Worm (Caenorhabditis elegans): ENCODE results near the gene nmt-1.

The nmt-1 gene

DNA sequence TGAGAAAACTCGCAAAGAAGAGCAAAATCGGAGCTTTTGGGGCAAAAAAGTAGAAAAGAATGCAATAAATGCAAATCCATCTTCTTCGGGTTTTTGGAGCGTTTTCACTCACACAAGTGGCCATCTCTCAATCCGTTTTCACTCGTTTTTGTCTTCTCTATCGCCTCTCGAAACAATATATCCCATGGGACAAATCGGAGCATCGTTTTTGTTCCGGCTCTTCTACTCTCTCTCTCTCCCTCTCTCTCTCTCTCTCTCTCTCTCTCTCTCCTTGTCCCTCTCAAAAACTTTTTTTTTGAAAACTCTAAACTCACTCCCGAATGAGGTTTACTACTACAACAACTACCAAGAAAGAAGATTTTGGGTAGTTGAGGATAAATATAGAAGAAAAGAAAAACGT lies 25.4 kb upstream of the nmt-1 start:
- TF ChIP-seq unc-62 (GFP tag; optimal IDR thresholded peaks at IDR 0.05), result no peak

DNA sequence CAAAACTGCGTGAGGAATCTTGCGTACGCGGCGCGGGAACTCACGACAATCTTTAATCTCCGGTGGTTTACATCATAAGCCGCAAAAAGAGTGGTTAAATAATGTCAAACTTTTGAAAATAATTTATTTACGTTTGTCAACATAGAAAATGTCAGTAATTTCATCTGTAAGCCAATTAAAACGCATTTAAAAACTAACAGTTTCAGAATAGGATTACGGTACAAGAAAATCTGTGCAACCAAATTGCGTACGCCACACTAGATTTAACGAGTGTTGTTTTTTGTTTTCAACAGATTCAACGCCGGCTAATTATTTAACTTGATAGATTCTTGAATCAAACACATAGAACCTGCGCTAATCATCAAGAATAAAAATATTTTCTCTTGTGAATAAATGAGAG lies 24.7 kb upstream of the nmt-1 start:
- TF ChIP-seq unc-62 (GFP tag; optimal IDR thresholded peaks at IDR 0.05), result no peak

DNA sequence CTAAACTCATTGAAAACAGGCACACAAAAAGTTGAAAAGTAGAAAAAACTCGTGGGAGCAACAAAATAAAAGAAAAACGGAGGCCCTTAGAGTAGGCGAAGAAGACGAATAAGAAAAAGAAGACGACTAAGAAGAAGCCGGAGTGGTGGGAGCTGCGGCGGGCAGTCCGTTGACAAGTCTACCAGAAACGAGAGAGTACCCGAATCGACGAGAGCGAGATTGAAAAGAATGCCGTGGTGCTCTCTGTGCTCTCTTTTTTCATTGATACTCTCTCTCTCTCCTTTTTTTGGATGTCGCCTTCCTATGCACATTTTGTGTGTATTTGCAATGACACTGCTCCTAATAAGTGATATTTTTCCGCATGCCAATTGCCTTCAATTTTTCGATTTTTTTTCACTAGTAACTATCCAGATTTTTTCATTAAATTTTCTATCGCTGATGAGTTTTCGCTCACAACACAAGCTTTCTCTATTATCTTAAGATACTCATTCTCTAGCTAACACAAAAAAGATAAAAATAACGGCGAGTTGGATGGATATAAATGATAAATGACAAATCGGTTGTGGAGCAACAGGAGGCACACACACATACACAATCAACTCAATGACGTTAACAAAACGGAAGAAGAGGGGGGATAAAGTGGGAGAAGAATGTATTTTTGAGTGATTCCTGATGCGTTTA lies 23.9 kb upstream of the nmt-1 start:
- no peak for TF ChIP-seq unc-62 (GFP tag; optimal IDR thresholded peaks at IDR 0.05)

DNA sequence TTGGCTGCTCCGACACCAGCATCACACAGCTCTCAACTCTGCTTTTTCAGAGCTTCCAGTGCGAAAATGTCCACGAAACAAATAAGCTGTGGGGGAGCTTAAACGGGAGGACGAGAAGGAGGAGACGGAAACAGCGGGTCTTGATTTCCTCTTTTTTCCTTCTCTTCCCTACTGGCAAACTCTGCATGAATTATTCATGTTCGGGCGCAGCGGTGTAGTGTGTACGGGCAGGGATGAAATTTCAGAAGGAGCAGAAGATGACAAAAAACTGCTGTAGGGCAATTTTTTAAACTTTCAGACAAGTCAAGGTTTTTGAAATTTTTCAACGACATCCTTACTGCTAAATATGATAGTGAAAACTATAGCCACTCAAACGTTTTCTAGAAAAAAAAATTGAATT lies 23.2 kb upstream of the nmt-1 start:
- TF ChIP-seq unc-62 (GFP tag; optimal IDR thresholded peaks at IDR 0.05), result no peak

DNA sequence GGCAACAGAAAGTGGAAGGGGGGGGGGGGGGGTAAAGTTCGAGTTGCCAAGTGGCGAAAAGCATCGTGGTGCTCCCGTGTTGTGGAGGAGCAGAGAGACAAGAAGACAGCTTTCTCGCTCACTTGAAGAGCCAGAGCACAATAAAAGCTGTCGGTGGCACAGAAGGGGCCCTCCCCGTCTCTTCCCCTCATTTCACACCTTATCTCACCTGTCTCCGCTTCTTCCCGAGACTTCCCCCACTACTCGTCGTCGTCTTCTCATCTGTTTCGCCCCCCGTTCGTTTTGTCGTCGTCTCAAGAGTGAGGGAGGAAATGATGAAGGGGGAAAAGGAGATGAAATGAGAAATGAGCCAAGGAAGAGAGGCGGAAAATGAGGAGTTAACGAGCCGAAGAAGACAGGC lies 22.3 kb upstream of the nmt-1 start:
- TF ChIP-seq unc-62 (GFP tag; optimal IDR thresholded peaks at IDR 0.05), result no peak

DNA sequence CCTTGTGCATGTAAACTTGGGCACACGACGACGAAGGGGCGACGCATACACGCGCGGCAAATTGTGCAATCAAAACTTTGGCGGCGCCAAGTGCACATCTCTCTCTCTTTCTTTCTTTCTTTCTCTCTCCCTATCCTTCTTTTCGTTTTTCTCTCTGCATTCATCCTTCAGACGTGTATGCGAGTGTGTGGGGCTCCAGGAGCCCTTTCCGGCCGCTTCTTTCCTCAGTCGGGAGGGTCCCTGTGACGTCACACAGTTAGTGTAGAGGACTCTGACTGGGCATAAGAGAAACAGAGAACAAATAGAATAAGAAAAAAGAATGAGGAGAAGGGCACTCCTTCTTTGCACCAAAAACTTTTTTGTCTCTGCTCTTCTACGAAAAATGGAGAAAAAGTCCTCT lies 21.3 kb upstream of the nmt-1 start:
- TF ChIP-seq unc-62 (GFP tag; optimal IDR thresholded peaks at IDR 0.05), result no peak

DNA sequence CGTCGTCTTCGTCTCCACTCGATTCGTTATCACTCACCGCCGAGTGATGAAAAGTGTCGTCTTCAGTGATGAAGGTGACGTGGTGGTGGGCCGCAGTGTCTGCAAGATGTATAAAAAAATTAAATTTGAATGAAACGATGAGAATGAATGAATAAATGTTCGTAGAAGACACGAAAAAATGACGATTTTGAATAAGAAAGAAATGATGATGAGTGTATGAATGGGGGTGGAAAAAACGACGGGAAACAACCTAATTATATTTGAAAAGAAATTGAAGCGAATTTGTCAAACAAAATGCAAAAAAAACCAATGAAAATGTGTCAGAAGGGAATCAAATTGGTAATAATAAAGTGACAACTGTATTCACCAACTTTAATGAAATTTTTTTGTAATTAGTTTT lies 20.0 kb upstream of the nmt-1 start, which contains the start of gene mvk-1:
Gene mvk-1, minus strand, starts transcription at position 101 of the 400 bp plus-strand sequence.
- TF ChIP-seq unc-62 (GFP tag; optimal IDR thresholded peaks at IDR 0.05), result no peak

DNA sequence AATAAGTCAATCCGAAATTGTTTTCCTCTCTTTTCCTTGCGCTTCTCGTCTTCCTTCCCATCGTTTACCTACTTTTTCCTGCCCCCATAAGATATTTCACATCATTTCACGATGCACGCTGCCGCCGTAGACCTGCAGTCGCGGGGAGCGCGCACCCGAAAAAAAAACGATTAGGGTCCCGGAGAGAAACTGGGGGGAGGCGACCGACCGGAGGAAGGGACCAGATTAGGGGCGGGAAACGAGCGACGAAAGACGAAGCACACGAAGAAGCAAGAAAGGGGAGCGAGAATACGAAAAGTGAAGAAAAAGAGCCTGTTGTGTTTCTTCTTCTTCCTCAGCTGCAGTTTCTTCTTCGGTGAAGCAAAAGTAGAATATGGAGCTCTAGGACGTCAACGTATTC lies 19.1 kb upstream of the nmt-1 start:
- no peak for TF ChIP-seq unc-62 (GFP tag; optimal IDR thresholded peaks at IDR 0.05)

DNA sequence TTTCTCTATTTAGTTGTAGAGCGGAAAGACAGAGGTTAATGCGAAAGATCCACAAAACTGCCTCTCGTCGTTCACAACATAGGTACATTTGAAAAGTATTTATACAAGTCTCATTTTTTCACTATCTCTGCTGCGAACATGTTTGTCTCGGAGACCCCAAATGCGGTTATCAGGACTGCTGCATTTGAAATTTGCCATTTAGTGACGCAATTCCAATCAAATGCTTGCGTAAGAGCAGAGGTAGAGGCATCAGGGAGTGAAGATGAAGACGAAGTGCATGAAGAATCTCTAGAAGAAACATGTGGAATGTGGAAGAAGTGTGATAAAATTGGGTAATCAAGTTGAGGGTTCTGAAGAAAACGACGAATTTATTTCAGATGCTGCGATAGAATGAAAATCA lies 18.0 kb upstream of the nmt-1 start:
- no peak for TF ChIP-seq unc-62 (GFP tag; optimal IDR thresholded peaks at IDR 0.05)

DNA sequence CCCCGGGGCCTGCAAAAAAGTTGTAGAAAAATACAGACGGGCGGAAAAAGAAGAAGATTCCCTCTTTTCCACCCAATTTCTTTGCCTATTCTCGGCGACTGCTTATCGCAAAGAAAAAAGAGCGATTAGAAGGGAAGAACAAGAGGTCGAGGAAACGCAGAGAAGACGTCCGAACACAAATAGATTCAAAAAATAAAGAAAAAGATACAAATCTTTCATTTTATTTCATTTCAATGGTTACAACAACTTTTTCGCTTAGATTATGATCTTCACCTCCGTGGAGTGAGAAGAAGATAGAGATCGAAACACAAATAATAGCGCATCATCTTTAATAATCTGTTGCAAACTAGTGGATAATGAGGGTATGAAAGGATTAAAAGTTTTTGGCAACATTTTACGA lies 15.9 kb upstream of the nmt-1 start:
- TF ChIP-seq unc-62 (GFP tag; optimal IDR thresholded peaks at IDR 0.05), result no peak

DNA sequence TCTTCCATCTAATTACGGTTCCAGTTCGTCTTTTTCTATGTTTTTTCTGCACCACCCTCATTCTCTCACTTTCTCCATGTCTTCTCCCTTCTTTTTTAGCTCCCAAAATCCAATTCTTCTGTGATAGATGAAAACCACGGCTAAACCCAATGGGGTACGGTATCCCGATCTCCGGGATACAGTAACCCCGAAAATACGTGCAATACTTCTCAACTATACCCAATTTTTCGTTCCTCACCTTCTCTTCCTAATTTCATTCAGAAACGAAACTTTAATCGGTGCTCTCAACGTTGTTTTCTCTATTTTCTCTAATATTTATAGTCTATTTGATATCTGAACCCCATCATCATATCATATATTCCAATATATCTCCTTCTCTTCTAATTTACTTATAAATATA lies 7.5 kb upstream of the nmt-1 start:
- TF ChIP-seq unc-62 (GFP tag; optimal IDR thresholded peaks at IDR 0.05), result no peak

DNA sequence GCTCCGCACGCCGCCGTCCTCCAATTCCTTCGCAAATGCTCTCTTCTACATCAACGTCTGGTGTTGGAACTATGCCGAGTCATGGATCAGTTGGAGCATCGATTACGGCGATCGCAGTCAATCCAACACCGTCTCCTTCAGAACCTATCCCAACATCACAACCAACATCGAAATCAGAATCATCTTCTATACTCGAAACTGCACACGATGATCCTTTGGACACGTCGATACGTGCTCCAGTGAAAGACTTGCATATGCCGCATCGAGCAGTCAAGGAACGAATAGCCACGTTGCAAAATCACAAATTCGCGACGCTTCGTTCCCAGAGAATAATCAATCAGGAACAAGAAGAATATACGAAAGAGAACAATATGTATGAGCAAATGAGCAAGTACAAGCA lies 4.9 kb upstream of the nmt-1 start:
- no peak for TF ChIP-seq unc-62 (GFP tag; optimal IDR thresholded peaks at IDR 0.05)

DNA sequence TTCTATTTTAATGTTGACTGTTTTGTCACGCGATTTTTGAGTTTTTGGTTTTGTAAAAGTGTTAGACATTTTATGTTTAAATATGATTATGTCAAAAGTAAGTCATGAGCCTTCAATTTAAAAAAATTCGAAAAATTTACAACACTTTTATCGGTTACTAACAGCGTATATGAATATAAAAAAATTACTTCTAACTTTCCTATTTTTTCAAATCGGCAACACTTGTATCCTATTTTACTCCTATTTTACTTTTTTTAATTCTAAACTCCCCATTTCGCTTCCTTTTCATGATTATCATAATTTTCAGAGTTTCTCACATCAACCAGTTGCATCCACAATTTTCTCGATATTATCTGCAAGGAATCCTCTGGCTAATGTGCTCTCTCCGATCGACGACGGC lies 2.2 kb upstream of the nmt-1 start, which contains the start of gene kin-18:
Gene kin-18, plus strand, starts transcription at position 301 of the 400 bp plus-strand sequence.
- TF ChIP-seq unc-62 (GFP tag; optimal IDR thresholded peaks at IDR 0.05), result no peak

DNA sequence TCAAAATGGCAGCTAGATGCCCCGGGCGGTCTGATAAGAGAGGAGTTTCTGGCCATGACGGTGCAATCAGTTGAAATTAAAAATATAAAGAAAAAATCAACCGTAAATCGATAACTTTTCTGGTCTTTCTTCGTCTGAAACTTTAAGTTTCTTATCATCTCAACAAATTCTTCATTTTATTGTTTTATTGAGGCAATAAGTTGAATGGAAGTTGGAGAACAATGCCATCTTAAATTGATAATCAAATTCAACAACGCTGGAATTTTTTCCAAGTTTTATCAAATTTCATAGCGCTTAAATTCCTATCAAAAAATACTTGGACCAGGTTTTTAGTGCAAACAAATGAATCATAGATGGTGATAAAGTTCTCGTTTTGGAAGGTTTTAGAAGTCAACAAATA lies 850 bp upstream of the nmt-1 start:
- no peak for TF ChIP-seq unc-62 (GFP tag; optimal IDR thresholded peaks at IDR 0.05)

DNA sequence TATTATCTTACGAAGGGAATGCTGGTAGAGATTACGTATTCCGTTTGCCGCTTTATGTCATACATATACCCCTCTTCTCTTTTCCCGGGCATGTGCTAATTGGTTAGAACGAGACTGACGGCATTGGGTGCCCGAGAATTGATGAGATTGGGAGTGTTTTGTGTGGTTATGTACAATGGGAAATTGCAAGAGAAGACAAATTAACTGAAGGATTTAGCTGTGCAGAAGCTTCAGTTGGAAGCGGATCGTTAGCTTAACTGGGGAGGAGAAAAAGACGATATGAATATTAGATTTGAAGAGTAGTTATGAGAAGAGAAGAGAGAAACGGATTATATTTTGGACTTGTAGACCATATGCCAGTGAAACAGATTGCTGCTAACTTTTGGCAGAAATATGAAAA lies 5.9 kb downstream of the nmt-1 start:
- no peak for TF ChIP-seq unc-62 (GFP tag; optimal IDR thresholded peaks at IDR 0.05)

DNA sequence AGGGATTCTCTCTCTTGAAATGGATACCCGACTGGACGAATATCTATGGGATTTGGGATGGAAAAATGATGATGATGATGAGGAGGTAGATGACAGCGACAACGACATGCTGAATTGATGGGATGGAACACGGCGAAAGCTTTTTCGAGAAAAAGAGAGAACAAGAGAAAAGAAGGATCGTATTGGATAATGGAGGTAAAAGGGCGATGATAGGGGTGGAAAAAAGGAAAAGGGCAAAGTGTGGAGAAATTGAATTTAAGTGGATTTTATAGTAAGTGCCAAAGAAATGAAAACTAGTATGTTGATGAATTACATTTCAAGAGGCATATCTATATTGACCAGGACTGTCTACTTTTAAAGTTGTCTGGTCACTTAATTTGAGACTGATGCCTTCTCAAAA lies 10.2 kb downstream of the nmt-1 start:
- TF ChIP-seq unc-62 (GFP tag; optimal IDR thresholded peaks at IDR 0.05), result no peak

DNA sequence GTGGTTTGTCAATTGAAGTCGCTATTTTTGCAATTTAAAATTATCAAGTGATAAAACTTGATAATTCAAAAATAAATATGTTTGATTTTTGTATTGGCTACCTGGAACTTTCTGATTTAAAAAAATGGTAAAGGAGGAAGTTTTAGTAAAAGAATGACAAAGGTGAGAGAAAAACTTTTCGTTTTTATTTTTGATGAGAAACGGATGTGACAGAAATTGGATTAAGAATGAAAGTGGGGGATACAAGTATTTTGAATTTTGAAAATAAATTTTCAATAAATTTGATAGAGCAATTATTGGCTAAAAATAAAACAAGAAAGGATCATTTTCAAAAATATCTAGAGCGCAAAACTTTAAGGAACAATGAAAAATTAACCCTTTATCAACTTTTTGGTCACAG lies 13.4 kb downstream of the nmt-1 start, which contains the start of gene C05D10.4:
Gene C05D10.4, minus strand, starts transcription at position 101 of the 400 bp plus-strand sequence.
- no peak for TF ChIP-seq unc-62 (GFP tag; optimal IDR thresholded peaks at IDR 0.05)

DNA sequence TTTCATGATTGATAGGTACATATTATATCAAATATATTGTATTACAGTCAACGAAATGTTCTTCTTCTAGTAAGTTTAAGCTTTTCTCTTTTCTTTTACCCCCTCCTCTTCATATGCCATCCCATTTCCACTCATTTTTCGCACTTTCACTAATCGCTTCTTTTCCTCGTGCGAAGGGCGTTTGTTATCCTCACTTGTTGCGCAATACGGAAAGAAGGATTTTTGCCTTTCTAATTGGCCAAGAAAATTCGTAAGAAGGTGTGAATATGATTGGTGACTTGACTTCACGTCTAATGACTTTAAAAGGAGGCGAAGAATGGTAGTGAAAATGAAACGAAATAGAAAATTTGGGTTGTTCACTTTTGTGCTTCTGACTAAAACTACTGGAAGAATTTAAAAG lies 20.5 kb downstream of the nmt-1 start:
- TF ChIP-seq unc-62 (GFP tag; optimal IDR thresholded peaks at IDR 0.05), result no peak
